Worm (Caenorhabditis elegans): ENCODE results near the gene F26F4.8.

The F26F4.8 gene

ce11 chrIII:4920221-4920620, 14.9 kb upstream of the F26F4.8 start, which contains the start of gene ula-1:
ula-1 (minus strand) TSS chrIII:4920321.
- TF ChIP-seq lir-3 (tag; optimal IDR thresholded peaks at IDR 0.05) = no peak
- no peak for TF ChIP-seq nhr-102 (tag; optimal IDR thresholded peaks at IDR 0.05)
- no peak for TF ChIP-seq lin-15B (tag; optimal IDR thresholded peaks at IDR 0.05)
- TF ChIP-seq aha-1 (tag) = no peak
- TF ChIP-seq nhr-10 (tag; optimal IDR thresholded peaks at IDR 0.05) = no peak
- no peak for TF ChIP-seq T20F7.1 (GFP tag; optimal IDR thresholded peaks at IDR 0.05)
- no peak for TF ChIP-seq skn-1 (tag; optimal IDR thresholded peaks at IDR 0.05)
- no peak for TF ChIP-seq lsy-2 (tag; optimal IDR thresholded peaks at IDR 0.05)
- TF ChIP-seq daf-8 (GFP tag; IDR thresholded peaks at IDR 0.05) = no peak
- no peak for TF ChIP-seq hlh-11 (tag; optimal IDR thresholded peaks at IDR 0.05)
- TF ChIP-seq hif-1 (tag; optimal IDR thresholded peaks at IDR 0.05) = no peak
- no peak for TF ChIP-seq dpl-1 (GFP tag; optimal IDR thresholded peaks at IDR 0.05)
- TF ChIP-seq lim-7 (GFP tag; IDR thresholded peaks at IDR 0.05) = no peak
- no peak for TF ChIP-seq fos-1 (tag; optimal IDR thresholded peaks at IDR 0.05)

ce11 chrIII:4918906-4919305, 13.6 kb upstream of the F26F4.8 start:
- TF ChIP-seq ces-1 (GFP tag; optimal IDR thresholded peaks at IDR 0.05) = no peak
- peak in 1 of 2 experiments; percentile 95 for TF ChIP-seq unc-62 (GFP tag; optimal IDR thresholded peaks at IDR 0.05 in 1 of 2)
- TF ChIP-seq unc-62 (tag; optimal IDR thresholded peaks at IDR 0.05) = no peak

ce11 chrIII:4917960-4918712, 12.9 kb upstream of the F26F4.8 start, which contains the start of gene rpb-8:
rpb-8 (minus strand) TSS chrIII:4918008.
- TF ChIP-seq rbr-2 (tag; optimal IDR thresholded peaks at IDR 0.05) (peak; percentile 16), dpl-1 (GFP tag; optimal IDR thresholded peaks at IDR 0.05) (peak; percentile 90), dve-1 (tag; optimal IDR thresholded peaks at IDR 0.05; ENCODE audit: insufficient read depth) (peak; percentile 9), daf-16 (GFP tag; optimal IDR thresholded peaks at IDR 0.05) (no peak), daf-16 (tag; optimal IDR thresholded peaks at IDR 0.05) (peak; percentile 44), nhr-6 (tag; optimal IDR thresholded peaks at IDR 0.05) (peak; percentile 14), mep-1 (tag; optimal IDR thresholded peaks at IDR 0.05) (peak; percentile 34), set-16 (GFP tag; IDR thresholded peaks at IDR 0.05) (no peak), gei-8 (GFP tag; optimal IDR thresholded peaks at IDR 0.05) (no peak), F10B5.3 (tag; optimal IDR thresholded peaks at IDR 0.05) (no peak), dmd-6 (GFP tag; IDR thresholded peaks at IDR 0.05) (0 out of 2 replicates have a peak, but pooled peaks have one; percentile 34), hif-1 (tag; optimal IDR thresholded peaks at IDR 0.05) (peak in 1 of 2 experiments; percentile 28), unc-62 (GFP tag; optimal IDR thresholded peaks at IDR 0.05 in 1 of 2) (no peak), unc-62 (tag; optimal IDR thresholded peaks at IDR 0.05) (no peak), daf-12 (tag; optimal IDR thresholded peaks at IDR 0.05) (no peak), mes-2 (tag; optimal IDR thresholded peaks at IDR 0.05; ENCODE audit: poor library complexity, severe bottlenecking) (peak; percentile 76), lsy-2 (tag; optimal IDR thresholded peaks at IDR 0.05) (peak in 1 of 2 experiments; percentile 76), nhr-42 (GFP tag; IDR thresholded peaks at IDR 0.05) (no peak), ceh-28 (tag; optimal IDR thresholded peaks at IDR 0.05) (no peak), ctbp-1 (GFP tag; IDR thresholded peaks at IDR 0.05) (no peak), nhr-76 (tag; optimal IDR thresholded peaks at IDR 0.05) (no peak), hlh-30 (tag; optimal IDR thresholded peaks at IDR 0.05; ENCODE audit: insufficient read depth) (peak; percentile 23), ama-1 (optimal IDR thresholded peaks at IDR 0.05) (no peak), spr-3 (GFP tag; optimal IDR thresholded peaks at IDR 0.05) (no peak), lin-38 (GFP tag; IDR thresholded peaks at IDR 0.05) (0 out of 2 replicates have a peak, but pooled peaks have one; percentile 22)
